Fruit fly (Drosophila melanogaster): ENCODE results near the gene CG33178.

Gene CG33178

DNA sequence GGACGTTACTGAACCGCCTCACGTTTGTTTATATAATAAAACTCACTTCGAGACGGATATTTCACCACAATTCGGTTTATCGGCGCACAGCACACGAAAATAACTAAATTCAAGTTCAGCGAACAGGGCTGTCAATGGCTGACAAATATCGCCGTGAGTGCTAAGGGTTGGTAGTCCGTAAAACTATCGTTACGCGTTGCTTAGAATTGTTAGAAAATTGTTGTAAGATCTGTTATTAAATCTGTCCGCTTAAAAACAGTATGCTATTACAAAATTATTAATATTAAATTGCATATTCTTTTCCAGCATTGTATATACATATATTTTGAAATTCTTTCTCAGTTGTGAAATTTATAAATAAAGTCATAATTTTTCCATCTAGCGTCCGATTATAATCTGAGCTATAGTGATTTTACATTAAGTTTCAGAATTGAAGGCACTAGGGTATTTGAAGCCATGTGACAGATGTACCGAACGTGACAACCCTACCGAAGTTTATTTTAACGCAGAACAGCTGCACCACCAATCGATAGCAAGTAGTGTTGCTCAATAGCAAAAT, 2.0 kb downstream of the CG33178 start, which contains the start of gene Cox17 (continued):
- TF ChIP-seq CG9817 (tag; optimal IDR thresholded peaks at IDR 0.05) (peak; percentile 83), Dek (tag; optimal IDR thresholded peaks at IDR 0.05) (peak; percentile 72), Dbx (GFP tag; IDR thresholded peaks at IDR 0.05) (peak; percentile 74; the same call in 2 of the 3 replicates), CG11504 (tag; optimal IDR thresholded peaks at IDR 0.05) (peak; percentile 86), CG2199 (GFP tag; IDR thresholded peaks at IDR 0.05) (no peak), stwl (tag; optimal IDR thresholded peaks at IDR 0.05) (peak; percentile 49), Hr39 (optimal IDR thresholded peaks at IDR 0.05) (no peak), chm (GFP tag; IDR thresholded peaks at IDR 0.05) (0 out of 2 replicates have a peak, but pooled peaks have one; percentile 5), CG17186 (GFP tag; optimal IDR thresholded peaks at IDR 0.05) (peak; percentile 4), CG15601 (tag; optimal IDR thresholded peaks at IDR 0.05) (peak; percentile 76), CG9727 (GFP tag; optimal IDR thresholded peaks at IDR 0.05) (peak; percentile 88), Atf3 (GFP tag; optimal IDR thresholded peaks at IDR 0.05) (peak; percentile 48), dysf (GFP tag; IDR thresholded peaks at IDR 0.05) (peak; percentile 81), Rx (GFP tag; IDR thresholded peaks at IDR 0.05) (0 out of 2 replicates have a peak, but pooled peaks have one; percentile 33), Gsc (GFP tag; IDR thresholded peaks at IDR 0.05) (no peak), CG6654 (GFP tag; optimal IDR thresholded peaks at IDR 0.05) (peak; percentile 41), tap (tag; optimal IDR thresholded peaks at IDR 0.05) (peak; percentile 62), Dip2 (GFP tag; IDR thresholded peaks at IDR 0.05) (no peak), CG15011 (GFP tag; optimal IDR thresholded peaks at IDR 0.05) (peak; percentile 78), CG14860 (GFP tag; IDR thresholded peaks at IDR 0.05; ENCODE audit: partially characterized antibody) (peak; percentile 52; the same call in 2 of the 3 replicates), ssp (GFP tag; IDR thresholded peaks at IDR 0.05) (peak; percentile 67), hkb (optimal IDR thresholded peaks at IDR 0.05) (no peak), hkb (GFP tag; IDR thresholded peaks at IDR 0.05) (peak; percentile 49), dan (GFP tag; IDR thresholded peaks at IDR 0.05) (no peak), br (optimal IDR thresholded peaks at IDR 0.05) (no peak), CG3065 (GFP tag; optimal IDR thresholded peaks at IDR 0.05) (peak; percentile 60), CG12942 (GFP tag; optimal IDR thresholded peaks at IDR 0.05) (peak; percentile 72), Dll (GFP tag; IDR thresholded peaks at IDR 0.05; ENCODE audit: partially characterized antibody) (peak; percentile 84), shn (GFP tag; optimal IDR thresholded peaks at IDR 0.05) (peak; percentile 62), CG12236 (GFP tag; optimal IDR thresholded peaks at IDR 0.05) (peak; percentile 13), CG11247 (GFP tag; IDR thresholded peaks at IDR 0.05) (no peak; the same call in 1 of the 2 replicates), CG3838 (GFP tag; optimal IDR thresholded peaks at IDR 0.05) (peak; percentile 30), CG12104 (GFP tag; optimal IDR thresholded peaks at IDR 0.05) (peak; percentile 74), her (GFP tag; optimal IDR thresholded peaks at IDR 0.05) (peak; percentile 23), CG42726 (GFP tag; IDR thresholded peaks at IDR 0.05; ENCODE audit: partially characterized antibody) (0 out of 2 replicates have a peak, but pooled peaks have one; percentile 25), CG8478 (optimal IDR thresholded peaks at IDR 0.05) (no peak), CG13123 (GFP tag; optimal IDR thresholded peaks at IDR 0.05) (peak; percentile 65), cad (GFP tag; optimal IDR thresholded peaks at IDR 0.05) (no peak), lilli (GFP tag; optimal IDR thresholded peaks at IDR 0.05) (peak; percentile 85), CG12391 (tag; optimal IDR thresholded peaks at IDR 0.05) (peak; percentile 88), vvl (GFP tag; IDR thresholded peaks at IDR 0.05) (peak; percentile 73), Taf1 (GFP tag; IDR thresholded peaks at IDR 0.05) (peak; percentile 18; the same call in 1 of the 2 replicates), CG4707 (GFP tag; optimal IDR thresholded peaks at IDR 0.05) (peak; percentile 0), wek (GFP tag; optimal IDR thresholded peaks at IDR 0.05) (no peak), Fer3 (tag; optimal IDR thresholded peaks at IDR 0.05) (peak; percentile 73), CG17912 (GFP tag; optimal IDR thresholded peaks at IDR 0.05) (no peak), crp (GFP tag; optimal IDR thresholded peaks at IDR 0.05) (peak; percentile 38 to 85), fd102C (GFP tag; optimal IDR thresholded peaks at IDR 0.05) (no peak), seq (GFP tag; IDR thresholded peaks at IDR 0.05) (peak; percentile 38), tll (GFP tag; optimal IDR thresholded peaks at IDR 0.05) (peak in 1 of 2 experiments; percentile 51), dimm (GFP tag; IDR thresholded peaks at IDR 0.05) (no peak)

Measured in whole organism, embryonic.